Worm (Caenorhabditis elegans) whole organism, L1 larva: ENCODE results near the gene hcp-2.

Experiments used
- aha-1 ChIP-seq: fragments of 150-350 bp; optimal IDR thresholded peaks from 2 replicates; lab custom pipeline; 2014; ENCODE audit warnings: missing biosample characterization, missing genetic modification characterization
- aly-2 ChIP-seq: fragments of 150-350 bp; optimal IDR thresholded peaks from 2 replicates; lab custom pipeline; 2014; ENCODE audit warnings: missing biosample characterization, missing genetic modification characterization
- ceh-63 ChIP-seq: fragments of 200-800 bp; sonication (Bioruptor generic); optimal IDR thresholded peaks from 2 replicates; lab custom pipeline; 2018; ENCODE audit warnings: mild to moderate bottlenecking, missing genetic modification characterization, missing compliant biosample characterization
- ceh-90 ChIP-seq: sonication (generic microtip); optimal IDR thresholded peaks from 2 replicates; lab custom pipeline; 2016; ENCODE audit warnings: missing genetic modification characterization, missing compliant biosample characterization
- lsy-2 ChIP-seq, 2 experiments: fragments of 150-350 bp; optimal IDR thresholded peaks; 2 replicates each; lab custom pipeline; 2014; ENCODE audit warnings: missing biosample characterization in 2 of 2, missing genetic modification characterization in 2 of 2
- mep-1 ChIP-seq: fragments of 150-350 bp; optimal IDR thresholded peaks from 2 replicates; lab custom pipeline; 2014; ENCODE audit warnings: missing biosample characterization, missing genetic modification characterization
- nhr-28 ChIP-seq: fragments of 150-350 bp; optimal IDR thresholded peaks from 2 replicates; lab custom pipeline; 2014; ENCODE audit warnings: missing biosample characterization, missing genetic modification characterization
- nhr-77 ChIP-seq: fragments of 150-350 bp; optimal IDR thresholded peaks from 2 replicates; lab custom pipeline; 2014; ENCODE audit warnings: missing biosample characterization, missing genetic modification characterization
- pag-3 ChIP-seq: sonication (generic microtip); optimal IDR thresholded peaks from 2 replicates; lab custom pipeline; 2017; ENCODE audit warnings: missing genetic modification characterization, mild to moderate bottlenecking, missing compliant biosample characterization, antibody characterized with exemption, borderline replicate concordance; ENCODE audit not compliant: insufficient read depth
- unc-62 ChIP-seq: fragments of 150-350 bp; optimal IDR thresholded peaks from 2 replicates; lab custom pipeline; 2014; ENCODE audit warnings: missing biosample characterization, missing genetic modification reagents, missing genetic modification characterization
- unc-86 ChIP-seq: sonication (generic microtip); optimal IDR thresholded peaks from 2 replicates; lab custom pipeline; 2016; ENCODE audit warnings: missing genetic modification characterization, missing compliant biosample characterization
- xbp-1 ChIP-seq: sonication (generic microtip); optimal IDR thresholded peaks from 2 replicates; lab custom pipeline; 2016; ENCODE audit warnings: missing genetic modification characterization, missing compliant biosample characterization

DNA sequence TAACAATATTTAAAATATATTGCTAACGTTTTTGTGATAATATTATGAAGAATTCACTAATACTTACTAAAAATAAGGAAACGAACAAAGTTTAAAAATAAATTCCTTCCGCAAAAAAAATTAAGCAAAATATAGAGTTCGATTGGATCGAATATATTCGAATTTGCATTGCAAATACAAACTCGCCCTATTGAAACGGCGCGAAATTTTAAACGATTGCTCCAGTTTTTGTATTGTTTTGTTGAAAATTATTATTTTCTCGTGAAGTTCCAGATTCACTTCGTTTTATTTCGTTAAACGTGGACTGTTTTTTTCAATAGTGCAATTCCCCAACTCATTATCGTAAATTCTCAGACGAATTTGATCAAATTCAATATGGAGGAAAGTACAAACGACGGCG is at the start of gene hcp-2, which contains the start of gene atl-1:
- TF ChIP-seq pag-3, result no peak
- TF ChIP-seq aha-1 (tag; lab: Kevin White, UChicago), result no peak
- no peak for TF ChIP-seq ceh-63 (GFP tag; lab: Kevin White, UChicago)
- TF ChIP-seq lsy-2 (tag; optimal IDR thresholded peaks at IDR 0.05; lab: Kevin White, UChicago), result no peak
- no peak for TF ChIP-seq ceh-90 (tag; lab: Kevin White, UChicago)
- no peak for TF ChIP-seq mep-1
- no peak for TF ChIP-seq aly-2 (tag; lab: Kevin White, UChicago)
- no peak for TF ChIP-seq nhr-77 (tag; lab: Kevin White, UChicago)
- TF ChIP-seq xbp-1 (tag; lab: Kevin White, UChicago), result no peak
- TF ChIP-seq nhr-28 (tag; lab: Kevin White, UChicago), result no peak
- TF ChIP-seq unc-86 (tag; lab: Kevin White, UChicago), result no peak
- no peak for TF ChIP-seq unc-62
